Fruit fly (Drosophila melanogaster): Measurements from ENCODE around the gene CG31915.

DNA sequence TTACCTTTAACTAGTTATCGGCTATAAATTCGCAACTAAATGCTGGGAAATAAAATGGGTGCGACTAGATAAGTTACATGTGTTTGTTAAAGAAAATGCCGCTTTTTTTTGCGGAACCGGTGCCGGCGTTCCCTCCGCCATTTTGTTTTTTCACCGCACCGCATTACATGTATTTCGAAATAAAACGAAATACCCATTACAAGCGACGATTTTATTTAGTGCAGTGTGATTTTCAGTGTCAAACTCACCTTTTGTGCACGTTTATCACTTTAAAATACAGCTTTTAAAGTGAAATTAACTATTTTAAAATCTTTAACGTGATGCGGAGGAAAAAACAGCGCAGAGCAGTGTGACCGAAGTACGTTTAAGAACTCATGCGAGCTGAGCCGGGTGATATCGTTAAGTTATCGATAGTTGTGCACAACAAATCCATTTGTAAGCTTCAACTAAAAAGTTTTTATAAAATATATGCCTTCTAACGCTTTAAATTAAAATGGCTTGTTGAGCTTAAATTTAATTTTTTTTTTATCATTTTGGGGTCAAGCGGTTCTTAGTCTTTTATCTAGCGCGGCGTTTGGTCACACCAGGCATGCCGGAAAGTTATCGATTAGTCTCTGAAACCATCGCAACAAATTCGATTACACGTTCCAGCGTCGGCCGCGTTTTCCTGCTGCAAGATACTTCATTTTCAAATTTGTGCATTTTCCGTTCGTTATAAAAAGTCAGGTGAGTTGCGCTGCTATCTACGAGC lies 14.2 kb downstream of the CG31915 start, which contains the start of the genes Hel25E and Lam:
- TF ChIP-seq CTCF (optimal IDR thresholded peaks at IDR 0.05) (no peak), CG8478 (optimal IDR thresholded peaks at IDR 0.05) (no peak)
